Worm (Caenorhabditis elegans) whole organism, late embryonic: ENCODE data around the gene F59B2.8.
A peak's percentile ranks its signal among the peaks of the same experiment; 100 is the strongest.

Experiments
- K02D7.2 ChIP-seq: sonication (generic microtip); optimal IDR thresholded peaks from 2 replicates; lab custom pipeline; 2017; ENCODE audit warnings: mild to moderate bottlenecking, missing genetic modification characterization, missing compliant biosample characterization
- K09A11.1 ChIP-seq: sonication (generic microtip); optimal IDR thresholded peaks from 2 replicates; lab custom pipeline; 2017; ENCODE audit warnings: antibody characterized with exemption, mild to moderate bottlenecking, missing genetic modification characterization, missing compliant biosample characterization; ENCODE audit not compliant: insufficient read depth
- T23F11.4 ChIP-seq: fragments of 200-800 bp; sonication (Bioruptor generic); optimal IDR thresholded peaks from 2 replicates; lab custom pipeline; 2018; ENCODE audit warnings: mild to moderate bottlenecking, missing genetic modification characterization, missing compliant biosample characterization
- ama-1 ChIP-seq: fragments of 150-350 bp; optimal IDR thresholded peaks from 2 replicates; lab custom pipeline; 2014
- ceh-14 ChIP-seq: sonication (generic microtip); optimal IDR thresholded peaks from 2 replicates; lab custom pipeline; 2016; ENCODE audit warnings: missing genotype, missing genetic modification characterization, missing compliant biosample characterization
- ceh-18 ChIP-seq: sonication (generic microtip); optimal IDR thresholded peaks from 2 replicates; lab custom pipeline; 2016; ENCODE audit warnings: missing genetic modification characterization, missing compliant biosample characterization
- ceh-2 ChIP-seq: sonication (generic microtip); optimal IDR thresholded peaks from 2 replicates; lab custom pipeline; 2016; ENCODE audit warnings: missing genotype, missing genetic modification characterization, missing compliant biosample characterization
- ceh-24 ChIP-seq: sonication (generic microtip); optimal IDR thresholded peaks from 2 replicates; lab custom pipeline; 2016; ENCODE audit warnings: mild to moderate bottlenecking, missing genetic modification characterization, missing compliant biosample characterization
- ceh-31 ChIP-seq: sonication (generic microtip); optimal IDR thresholded peaks from 2 replicates; lab custom pipeline; 2016; ENCODE audit warnings: missing genetic modification characterization, missing compliant biosample characterization
- ceh-48 ChIP-seq: sonication (generic microtip); optimal IDR thresholded peaks from 2 replicates; lab custom pipeline; 2016; ENCODE audit warnings: missing genetic modification characterization, inconsistent platforms, missing compliant biosample characterization
- ceh-9 ChIP-seq: sonication (generic microtip); optimal IDR thresholded peaks from 2 replicates; lab custom pipeline; 2016; ENCODE audit warnings: mild to moderate bottlenecking, missing genetic modification characterization, inconsistent platforms, missing compliant biosample characterization
- dve-1 ChIP-seq: sonication (generic microtip); optimal IDR thresholded peaks from 2 replicates; lab custom pipeline; 2017; ENCODE audit warnings: antibody characterized with exemption, mild to moderate bottlenecking, missing genetic modification characterization, missing compliant biosample characterization
- elt-2 ChIP-seq: sonication (generic microtip); optimal IDR thresholded peaks from 2 replicates; lab custom pipeline; 2016; ENCODE audit warnings: missing genetic modification reagents, missing genetic modification characterization, missing compliant biosample characterization
- elt-4 ChIP-seq: sonication (generic microtip); optimal IDR thresholded peaks from 2 replicates; lab custom pipeline; 2016; ENCODE audit warnings: missing genetic modification characterization, missing compliant biosample characterization
- eyg-1 ChIP-seq: sonication (generic microtip); optimal IDR thresholded peaks from 2 replicates; lab custom pipeline; 2016; ENCODE audit warnings: missing genotype, missing genetic modification characterization, missing compliant biosample characterization
- fax-1 ChIP-seq: sonication (generic microtip); optimal IDR thresholded peaks from 2 replicates; lab custom pipeline; 2016; ENCODE audit warnings: missing genotype, missing genetic modification characterization, missing compliant biosample characterization
- fkh-10 ChIP-seq: fragments of 150-350 bp; optimal IDR thresholded peaks from 2 replicates; lab custom pipeline; 2014; ENCODE audit warnings: missing biosample characterization, missing genetic modification reagents, missing genetic modification characterization
- gmeb-2 ChIP-seq: sonication (generic microtip); optimal IDR thresholded peaks from 2 replicates; lab custom pipeline; 2016; ENCODE audit warnings: missing genetic modification characterization, inconsistent platforms, missing compliant biosample characterization
- hlh-15 ChIP-seq: sonication (generic microtip); optimal IDR thresholded peaks from 2 replicates; lab custom pipeline; 2016; ENCODE audit warnings: missing genetic modification characterization, missing compliant biosample characterization
- hlh-30 ChIP-seq: sonication (generic microtip); optimal IDR thresholded peaks from 2 replicates; lab custom pipeline; 2017; ENCODE audit warnings: antibody characterized with exemption, missing genetic modification characterization, missing compliant biosample characterization; ENCODE audit not compliant: insufficient read depth
- hlh-8 ChIP-seq: sonication (generic microtip); optimal IDR thresholded peaks from 2 replicates; lab custom pipeline; 2016; ENCODE audit warnings: missing genotype, missing genetic modification characterization, missing compliant biosample characterization
- lim-6 ChIP-seq: sonication (generic microtip); optimal IDR thresholded peaks from 2 replicates; lab custom pipeline; 2016; ENCODE audit warnings: missing genetic modification characterization, missing compliant biosample characterization
- lin-11 ChIP-seq: fragments of 200-800 bp; sonication (Bioruptor generic); optimal IDR thresholded peaks from 2 replicates; lab custom pipeline; 2018; ENCODE audit warnings: mild to moderate bottlenecking, missing genetic modification characterization, missing compliant biosample characterization
- madf-2 ChIP-seq: sonication (generic microtip); optimal IDR thresholded peaks from 2 replicates; lab custom pipeline; 2017; ENCODE audit warnings: missing genetic modification characterization, missing compliant biosample characterization
- nfya-1 ChIP-seq: sonication (generic microtip); optimal IDR thresholded peaks from 2 replicates; lab custom pipeline; 2017; ENCODE audit warnings: missing genetic modification characterization, mild to moderate bottlenecking, missing compliant biosample characterization, antibody characterized with exemption, moderate library complexity
- nhr-232 ChIP-seq: sonication (generic microtip); optimal IDR thresholded peaks from 2 replicates; lab custom pipeline; 2016; ENCODE audit warnings: missing genetic modification characterization, missing compliant biosample characterization
- odd-2 ChIP-seq: sonication (generic microtip); optimal IDR thresholded peaks from 2 replicates; lab custom pipeline; 2017; ENCODE audit warnings: antibody characterized with exemption, mild to moderate bottlenecking, missing genetic modification characterization, missing compliant biosample characterization
- pag-3 ChIP-seq: sonication (generic microtip); optimal IDR thresholded peaks from 2 replicates; lab custom pipeline; 2016; ENCODE audit warnings: missing compliant biosample characterization, missing genetic modification characterization, borderline replicate concordance
- pax-1 ChIP-seq: fragments of 150-350 bp; optimal IDR thresholded peaks from 2 replicates; lab custom pipeline; 2014; ENCODE audit warnings: missing biosample characterization, missing genetic modification characterization
- pha-2 ChIP-seq: sonication (generic microtip); optimal IDR thresholded peaks from 2 replicates; lab custom pipeline; 2017; ENCODE audit warnings: mild to moderate bottlenecking, missing genetic modification characterization, missing compliant biosample characterization
- pha-4 ChIP-seq: fragments of 150-350 bp; optimal IDR thresholded peaks from 2 replicates; lab custom pipeline; 2018; ENCODE audit warnings: missing biosample characterization, missing genetic modification reagents, missing genetic modification characterization
- pqm-1 ChIP-seq: sonication (generic microtip); optimal IDR thresholded peaks from 2 replicates; lab custom pipeline; 2016; ENCODE audit warnings: missing genetic modification characterization, missing compliant biosample characterization
- pros-1 ChIP-seq: fragments of 150-350 bp; optimal IDR thresholded peaks from 2 replicates; lab custom pipeline; 2014; ENCODE audit warnings: missing biosample characterization, missing genetic modification reagents, missing genetic modification characterization
- sdc-2 ChIP-seq: sonication (generic microtip); optimal IDR thresholded peaks from 2 replicates; lab custom pipeline; 2016; ENCODE audit warnings: missing genotype, missing genetic modification characterization, missing compliant biosample characterization
- sox-2 ChIP-seq: fragments of 200-800 bp; sonication (Bioruptor generic); IDR thresholded peaks from 2 replicates; pipeline ENCODE4 v1.3.6; 2022; ENCODE audit warnings: missing genetic modification reagents, missing genetic modification characterization, missing compliant biosample characterization
- syd-9 ChIP-seq: sonication (generic microtip); optimal IDR thresholded peaks from 2 replicates; lab custom pipeline; 2016; ENCODE audit warnings: mild to moderate bottlenecking, missing genetic modification characterization, moderate library complexity, missing compliant biosample characterization
- unc-3 ChIP-seq, 2 experiments: fragments of 200-800 bp in 1 of 2; sonication (Bioruptor generic) in 1 of 2; sonication (generic microtip) in 1 of 2; conservative IDR thresholded peaks in 1 of 2; optimal IDR thresholded peaks in 1 of 2; 2 replicates each; pipeline versions ENCODE4 v1.3.6 to Lab custom; 2016 to 2022; ENCODE audit warnings: missing compliant biosample characterization in 2 of 2, missing genetic modification characterization in 2 of 2, missing genetic modification reagents in 1 of 2
- unc-55 ChIP-seq: sonication (generic microtip); optimal IDR thresholded peaks from 2 replicates; lab custom pipeline; 2017; ENCODE audit warnings: missing biosample characterization, missing genetic modification reagents, missing genetic modification characterization

Gene F59B2.8

ce11 chrIII:9001491-9001890 is 8.5 kb downstream of the F59B2.8 start:
- no peak for TF ChIP-seq sox-2 (GFP tag; lab: Robert Waterston, UW)
- TF ChIP-seq K02D7.2: no peak
- no peak for TF ChIP-seq ceh-24 (tag; lab: Kevin White, UChicago)
- TF ChIP-seq pax-1 (tag; lab: Kevin White, UChicago): no peak
- no peak for TF ChIP-seq pqm-1 (tag; lab: Kevin White, UChicago)
- no peak for TF ChIP-seq pros-1 (tag; lab: Kevin White, UChicago)
- TF ChIP-seq unc-3 (GFP tag; conservative IDR thresholded peaks at IDR 0.05; lab: Robert Waterston, UW): no peak
- no peak for TF ChIP-seq unc-3 (tag; optimal IDR thresholded peaks at IDR 0.05; lab: Kevin White, UChicago)

ce11 chrIII:8999508-8999907 is 10.5 kb downstream of the F59B2.8 start, which contains the start of gene F59B2.3:
Gene F59B2.3 (minus strand): TSS chrIII:8999766.
- TF ChIP-seq T23F11.4 (GFP tag; lab: Kevin White, UChicago): no peak
- TF ChIP-seq syd-9 (tag; lab: Kevin White, UChicago): no peak
- TF ChIP-seq madf-2 (tag; lab: Kevin White, UChicago): no peak
- no peak for TF ChIP-seq ama-1 (lab: Kevin White, UChicago)
- no peak for TF ChIP-seq elt-4
- TF ChIP-seq pag-3 (tag; lab: Kevin White, UChicago): no peak
- TF ChIP-seq sdc-2 (tag; lab: Kevin White, UChicago): no peak
- no peak for TF ChIP-seq lim-6 (tag; lab: Kevin White, UChicago)
- TF ChIP-seq ceh-14 (tag; lab: Kevin White, UChicago): no peak
- no peak for TF ChIP-seq hlh-15 (tag; lab: Kevin White, UChicago)
- no peak for TF ChIP-seq elt-2 (tag; lab: Kevin White, UChicago)
- TF ChIP-seq K09A11.1 (tag; lab: Kevin White, UChicago): no peak
- TF ChIP-seq odd-2 (tag; lab: Kevin White, UChicago): no peak
- TF ChIP-seq, all 69 proteins: peak for 0

- TF ChIP-seq pha-2 (tag; lab: Kevin White, UChicago) (no peak), gmeb-2 (tag; lab: Kevin White, UChicago) (no peak), ceh-9 (no peak), ceh-2 (tag; lab: Kevin White, UChicago) (no peak), ceh-31 (tag; lab: Kevin White, UChicago) (no peak), ceh-48 (no peak), fax-1 (tag; lab: Kevin White, UChicago) (no peak), pha-4 (tag; lab: Kevin White, UChicago) (no peak), unc-55 (GFP tag; lab: Kevin White, UChicago) (no peak), nhr-232 (tag; lab: Kevin White, UChicago) (no peak), T23F11.4 (GFP tag; lab: Kevin White, UChicago) (no peak)
Measured at ce11 chrIII:8998884-8999283, 11.1 kb downstream of the F59B2.8 start.

- TF ChIP-seq lin-11 (no peak), eyg-1 (tag; lab: Kevin White, UChicago) (no peak), ceh-2 (tag; lab: Kevin White, UChicago) (no peak), elt-2 (tag; lab: Kevin White, UChicago) (peak; percentile 88), K09A11.1 (tag; lab: Kevin White, UChicago) (no peak)
Measured at ce11 chrIII:8997821-8998220, 12.2 kb downstream of the F59B2.8 start.

ce11 chrIII:8996686-8997085 is 13.3 kb downstream of the F59B2.8 start, which contains the start of gene skat-1:
Gene skat-1 (minus strand): TSS chrIII:8996786.
- no peak for TF ChIP-seq nfya-1
- no peak for TF ChIP-seq sdc-2 (tag; lab: Kevin White, UChicago)
- no peak for TF ChIP-seq hlh-30 (tag; lab: Kevin White, UChicago)
- no peak for TF ChIP-seq madf-2 (tag; lab: Kevin White, UChicago)
- TF ChIP-seq ceh-18 (tag; lab: Kevin White, UChicago): no peak
- TF ChIP-seq dve-1 (tag; lab: Kevin White, UChicago): no peak
- no peak for TF ChIP-seq fkh-10
- TF ChIP-seq nhr-232 (tag; lab: Kevin White, UChicago): no peak
- TF ChIP-seq hlh-8 (tag; lab: Kevin White, UChicago): no peak
